Worm (Caenorhabditis elegans): ENCODE results near the gene chil-22.

The chil-22 gene

ce11 chrII:9490589-9490988 is 24.6 kb upstream of the chil-22 start:
- peak; percentile 8 for TF ChIP-seq nhr-25 (tag; optimal IDR thresholded peaks at IDR 0.05)
- no peak for TF ChIP-seq fos-1 (tag; optimal IDR thresholded peaks at IDR 0.05)
- TF ChIP-seq sma-9 (GFP tag; optimal IDR thresholded peaks at IDR 0.05) = peak; percentile 55
- TF ChIP-seq sma-9 (tag; optimal IDR thresholded peaks at IDR 0.05) = no peak
- peak in 1 of 2 experiments; percentile 14 for TF ChIP-seq lsy-2 (tag; optimal IDR thresholded peaks at IDR 0.05)

DNA sequence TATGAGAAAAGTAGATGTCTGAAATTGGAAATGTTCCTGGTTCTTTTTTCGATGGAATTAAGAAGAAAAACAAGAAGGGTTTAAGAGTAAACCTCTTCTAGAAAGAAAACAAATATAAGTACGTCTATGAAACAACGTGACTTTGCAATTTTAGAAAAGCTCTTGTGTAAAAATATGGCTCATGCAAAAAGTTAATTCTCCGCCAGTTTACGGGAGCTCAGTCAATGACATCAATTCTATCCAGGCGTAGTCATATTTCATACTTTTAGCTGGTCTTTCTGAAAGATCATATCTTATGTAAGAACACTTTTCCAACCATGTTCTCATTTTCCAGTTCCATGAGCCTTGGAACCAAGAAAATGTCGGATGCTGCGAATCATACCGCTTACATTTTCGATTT is 23.9 kb upstream of the chil-22 start:
- TF ChIP-seq skn-1 (tag; optimal IDR thresholded peaks at IDR 0.05) = no peak
- TF ChIP-seq peb-1 (tag; optimal IDR thresholded peaks at IDR 0.05) = no peak
- TF ChIP-seq F13H6.1 (tag; optimal IDR thresholded peaks at IDR 0.05) = no peak
- TF ChIP-seq nhr-6 (tag; optimal IDR thresholded peaks at IDR 0.05) = no peak
- no peak for TF ChIP-seq aly-2 (tag; optimal IDR thresholded peaks at IDR 0.05)
- no peak for TF ChIP-seq nhr-129 (tag; optimal IDR thresholded peaks at IDR 0.05)
- no peak for TF ChIP-seq ztf-11 (tag; optimal IDR thresholded peaks at IDR 0.05)
- TF ChIP-seq nhr-21 (tag; optimal IDR thresholded peaks at IDR 0.05) = no peak
- TF ChIP-seq elt-3 (tag; optimal IDR thresholded peaks at IDR 0.05) = no peak
- TF ChIP-seq nhr-77 (tag; optimal IDR thresholded peaks at IDR 0.05) = no peak
- no peak for TF ChIP-seq nhr-25 (tag; optimal IDR thresholded peaks at IDR 0.05)
- no peak for TF ChIP-seq snpc-4 (tag; optimal IDR thresholded peaks at IDR 0.05)
- TF ChIP-seq nhr-10 (tag; optimal IDR thresholded peaks at IDR 0.05) = no peak
- TF ChIP-seq sem-4 (tag; optimal IDR thresholded peaks at IDR 0.05) = no peak
- no peak for TF ChIP-seq C34F6.9 (tag; optimal IDR thresholded peaks at IDR 0.05)
- no peak for TF ChIP-seq mdl-1 (tag; optimal IDR thresholded peaks at IDR 0.05)
- TF ChIP-seq fos-1 (tag; optimal IDR thresholded peaks at IDR 0.05) = no peak
- TF ChIP-seq mab-5 (tag; optimal IDR thresholded peaks at IDR 0.05) = no peak
- TF ChIP-seq ceh-82 (tag; optimal IDR thresholded peaks at IDR 0.05) = no peak
- TF ChIP-seq alr-1 (tag; optimal IDR thresholded peaks at IDR 0.05) = no peak

DNA sequence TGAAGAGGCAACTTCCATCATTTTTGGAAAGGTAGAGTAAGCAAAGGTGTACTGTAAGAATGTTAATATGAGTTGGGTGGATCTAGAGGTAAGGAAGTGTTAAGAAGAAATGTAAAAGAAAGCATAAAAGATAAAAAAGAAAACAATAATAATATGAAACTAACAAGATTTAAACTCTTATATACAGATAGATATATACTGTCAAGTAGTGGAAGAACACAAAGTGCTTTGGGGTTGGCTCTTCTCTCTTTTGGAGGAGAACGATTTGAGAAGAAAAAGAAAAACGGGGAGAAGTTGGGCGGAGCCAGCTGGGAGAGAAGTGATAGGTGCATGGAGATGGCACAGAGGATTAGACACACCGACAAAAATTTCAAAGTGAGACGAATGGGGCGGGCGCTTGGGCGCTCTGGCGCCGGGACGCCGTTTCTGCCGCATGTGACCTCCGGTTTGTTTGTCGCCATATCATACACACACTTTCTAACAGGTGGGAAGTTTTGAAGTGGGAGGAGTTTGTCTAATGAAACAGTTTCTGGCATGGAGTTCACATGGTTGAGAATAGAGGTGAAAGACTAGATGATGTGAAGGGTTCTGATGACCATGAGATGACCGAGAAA is 21.4 kb upstream of the chil-22 start, which contains the start of gene T19H5.4:
T19H5.4 (minus strand) TSS at position 51 of the 614 bp plus-strand sequence.
- TF ChIP-seq F13H6.1 (tag; optimal IDR thresholded peaks at IDR 0.05) = peak; percentile 54
- no peak for TF ChIP-seq nhr-23 (tag; optimal IDR thresholded peaks at IDR 0.05)
- TF ChIP-seq elt-1 (tag; optimal IDR thresholded peaks at IDR 0.05) = no peak
- peak in 1 of 2 experiments; percentile 30 for TF ChIP-seq lsy-2 (tag; optimal IDR thresholded peaks at IDR 0.05)
- TF ChIP-seq sma-9 (GFP tag; optimal IDR thresholded peaks at IDR 0.05) = peak; percentile 93
- TF ChIP-seq sma-9 (tag; optimal IDR thresholded peaks at IDR 0.05) = no peak
- peak; percentile 6 for TF ChIP-seq Y55F3AM.14 (GFP tag; optimal IDR thresholded peaks at IDR 0.05)
- no peak for TF ChIP-seq peb-1 (tag; optimal IDR thresholded peaks at IDR 0.05)
- peak; percentile 29 for TF ChIP-seq lin-11 (tag; optimal IDR thresholded peaks at IDR 0.05)
- peak; percentile 65 for TF ChIP-seq egl-27 (tag; optimal IDR thresholded peaks at IDR 0.05)
- peak; percentile 61 for TF ChIP-seq sma-3 (GFP tag; optimal IDR thresholded peaks at IDR 0.05)
- TF ChIP-seq fos-1 (tag; optimal IDR thresholded peaks at IDR 0.05) = peak; percentile 64
- no peak for TF ChIP-seq crh-2 (tag; optimal IDR thresholded peaks at IDR 0.05)
- peak; percentile 53 for TF ChIP-seq blmp-1 (tag; optimal IDR thresholded peaks at IDR 0.05; ENCODE audit: insufficient read depth)
- TF ChIP-seq ztf-4 (tag; optimal IDR thresholded peaks at IDR 0.05) = peak; percentile 24
- peak; percentile 2 for TF ChIP-seq C34F6.9 (tag; optimal IDR thresholded peaks at IDR 0.05)
- no peak for TF ChIP-seq elt-3 (tag; optimal IDR thresholded peaks at IDR 0.05)
- no peak for TF ChIP-seq unc-62 (GFP tag; optimal IDR thresholded peaks at IDR 0.05)
- TF ChIP-seq gmeb-1 (tag; optimal IDR thresholded peaks at IDR 0.05) = peak; percentile 42
- peak; percentile 57 for TF ChIP-seq nhr-25 (tag; optimal IDR thresholded peaks at IDR 0.05)
- peak; percentile 56 to 59 for TF ChIP-seq mdl-1 (tag; optimal IDR thresholded peaks at IDR 0.05)
- TF ChIP-seq unc-39 (tag; optimal IDR thresholded peaks at IDR 0.05) = no peak
- TF ChIP-seq nhr-21 (tag; optimal IDR thresholded peaks at IDR 0.05) = peak; percentile 64
- TF ChIP-seq nhr-129 (tag; optimal IDR thresholded peaks at IDR 0.05) = peak; percentile 18
- TF ChIP-seq ceh-16 (tag; optimal IDR thresholded peaks at IDR 0.05) = no peak

- TF ChIP-seq fos-1 (tag; optimal IDR thresholded peaks at IDR 0.05) (peak; percentile 7), sma-9 (GFP tag; optimal IDR thresholded peaks at IDR 0.05) (peak; percentile 6), sma-9 (tag; optimal IDR thresholded peaks at IDR 0.05) (no peak), nhr-21 (tag; optimal IDR thresholded peaks at IDR 0.05) (peak; percentile 37), egl-27 (tag; optimal IDR thresholded peaks at IDR 0.05) (no peak)
Observed at ce11 chrII:9485081-9485730, 19.2 kb upstream of the chil-22 start.

All from whole organism, L2 larva.